Fruit fly (Drosophila melanogaster) whole organism, prepupa: ENCODE results near the gene Cp38.

Source experiments
- Blimp-1 ChIP-seq: fragments of 200-800 bp; sonication (Bioruptor generic); optimal IDR thresholded peaks from 3 replicates; lab custom pipeline; 2017; ENCODE audit warnings: missing biosample characterization, missing genetic modification characterization, mild to moderate bottlenecking, moderate library complexity, missing genetic modification reagents
- CG10631 ChIP-seq: fragments of 200-800 bp; sonication (Bioruptor generic); optimal IDR thresholded peaks from 2 replicates; lab custom pipeline; 2016; ENCODE audit warnings: missing biosample characterization, missing genetic modification characterization
- CG10669 ChIP-seq: fragments of 200-800 bp; sonication (Bioruptor generic); optimal IDR thresholded peaks from 3 replicates; lab custom pipeline; 2018; ENCODE audit warnings: missing biosample characterization, mild to moderate bottlenecking, missing genetic modification characterization, moderate library complexity
- CG11902 ChIP-seq: fragments of 200-800 bp; sonication (Bioruptor generic); optimal IDR thresholded peaks from 3 replicates; lab custom pipeline; 2016; ENCODE audit warnings: missing biosample characterization, missing genetic modification characterization
- CG15336 ChIP-seq: fragments of 200-800 bp; sonication (Bioruptor generic); IDR thresholded peaks from 2 replicates; pipeline ENCODE4 v1.3.6; 2022; ENCODE audit warnings: missing biosample characterization, missing genetic modification characterization
- CG16779 ChIP-seq: fragments of 200-800 bp; sonication (Bioruptor generic); optimal IDR thresholded peaks from 3 replicates; lab custom pipeline; 2017; ENCODE audit warnings: missing biosample characterization, mild to moderate bottlenecking, missing genetic modification characterization
- CG3032 ChIP-seq: fragments of 200-800 bp; optimal IDR thresholded peaks from 2 replicates; lab custom pipeline; 2019; ENCODE audit warnings: missing biosample characterization, mild to moderate bottlenecking, missing genetic modification characterization, moderate library complexity
- CG32006 ChIP-seq: fragments of 200-800 bp; sonication (Bioruptor generic); optimal IDR thresholded peaks from 3 replicates; lab custom pipeline; 2017; ENCODE audit warnings: missing biosample characterization, mild to moderate bottlenecking, missing genetic modification characterization
- CG34406 ChIP-seq: fragments of 200-800 bp; sonication (Bioruptor generic); optimal IDR thresholded peaks from 3 replicates; lab custom pipeline; 2016; ENCODE audit warnings: missing biosample characterization, missing genetic modification characterization
- CG3919 ChIP-seq: fragments of 200-800 bp; sonication (Bioruptor generic); optimal IDR thresholded peaks from 3 replicates; lab custom pipeline; 2016; ENCODE audit warnings: missing biosample characterization, missing genetic modification characterization
- CG4318 ChIP-seq: fragments of 200-800 bp; sonication (Bioruptor generic); optimal IDR thresholded peaks from 3 replicates; lab custom pipeline; 2017; ENCODE audit warnings: missing biosample characterization, mild to moderate bottlenecking, missing genetic modification characterization
- CG6163 ChIP-seq: fragments of 200-800 bp; sonication (Bioruptor generic); IDR thresholded peaks from 3 replicates; pipeline ENCODE4 v1.3.6; 2022; ENCODE audit warnings: missing biosample characterization, missing genetic modification characterization
- CG6276 ChIP-seq: fragments of 200-800 bp; sonication (Bioruptor generic); optimal IDR thresholded peaks from 2 replicates; lab custom pipeline; 2017; ENCODE audit warnings: missing biosample characterization, mild to moderate bottlenecking, missing genetic modification characterization
- CG6808 ChIP-seq: fragments of 200-800 bp; sonication (Bioruptor generic); optimal IDR thresholded peaks from 3 replicates; lab custom pipeline; 2017; ENCODE audit warnings: missing biosample characterization, missing genetic modification characterization, mild to moderate bottlenecking, moderate library complexity, missing genetic modification reagents
- CG6854 ChIP-seq: fragments of 200-800 bp; sonication (Bioruptor generic); optimal IDR thresholded peaks from 2 replicates; lab custom pipeline; 2017; ENCODE audit warnings: missing biosample characterization, mild to moderate bottlenecking, missing genetic modification characterization
- CG7368 ChIP-seq: fragments of 200-800 bp; sonication (Bioruptor generic); optimal IDR thresholded peaks from 3 replicates; lab custom pipeline; 2016; ENCODE audit warnings: missing biosample characterization, missing genetic modification characterization
- CG8119 ChIP-seq: fragments of 200-800 bp; sonication (Bioruptor generic); IDR thresholded peaks from 3 replicates; pipeline ENCODE4 v1.3.6; 2022; ENCODE audit warnings: missing biosample characterization, missing genetic modification characterization
- CG8319 ChIP-seq: fragments of 200-800 bp; sonication (Bioruptor generic); optimal IDR thresholded peaks from 3 replicates; lab custom pipeline; 2016; ENCODE audit warnings: missing biosample characterization, missing genetic modification characterization
- CG8632 ChIP-seq: fragments of 200-800 bp; sonication (Bioruptor generic); optimal IDR thresholded peaks from 3 replicates; lab custom pipeline; 2016; ENCODE audit warnings: missing biosample characterization, missing genetic modification characterization
- Eip75B ChIP-seq: fragments of 200-800 bp; sonication (Bioruptor generic); optimal IDR thresholded peaks from 3 replicates; lab custom pipeline; 2016; ENCODE audit warnings: missing biosample characterization, missing genetic modification characterization
- Eip78C ChIP-seq: fragments of 200-800 bp; sonication (Bioruptor generic); peaks from one replicate; lab custom pipeline; 2016; ENCODE audit warnings: missing biosample characterization, missing genetic modification characterization
- Eip93F ChIP-seq: fragments of 200-800 bp; sonication (Bioruptor generic); optimal IDR thresholded peaks from 2 replicates; lab custom pipeline; 2016; ENCODE audit warnings: missing biosample characterization, mild to moderate bottlenecking, missing genetic modification characterization
- Ets21C ChIP-seq: fragments of 200-800 bp; sonication (Bioruptor generic); optimal IDR thresholded peaks from 3 replicates; lab custom pipeline; 2016; ENCODE audit warnings: missing biosample characterization, missing genetic modification characterization
- Ets96B ChIP-seq: fragments of 200-800 bp; optimal IDR thresholded peaks from 2 replicates; lab custom pipeline; 2019; ENCODE audit warnings: missing biosample characterization, mild to moderate bottlenecking, missing genetic modification characterization, moderate library complexity
- Hr4 ChIP-seq: fragments of 200-800 bp; sonication (Bioruptor generic); optimal IDR thresholded peaks from 3 replicates; lab custom pipeline; 2016; ENCODE audit warnings: missing biosample characterization, missing genetic modification characterization
- Lpt ChIP-seq: fragments of 200-800 bp; sonication (Bioruptor generic); optimal IDR thresholded peaks from 3 replicates; lab custom pipeline; 2016; ENCODE audit warnings: missing biosample characterization, missing genetic modification characterization
- OdsH ChIP-seq: fragments of 200-800 bp; sonication (Bioruptor generic); optimal IDR thresholded peaks from 3 replicates; lab custom pipeline; 2016; ENCODE audit warnings: missing biosample characterization, missing genetic modification characterization
- Sox14 ChIP-seq: fragments of 200-800 bp; sonication (Bioruptor generic); optimal IDR thresholded peaks from 3 replicates; lab custom pipeline; 2016; ENCODE audit warnings: missing biosample characterization, missing genetic modification characterization
- Sox15 ChIP-seq: fragments of 200-800 bp; sonication (Bioruptor generic); optimal IDR thresholded peaks from 3 replicates; lab custom pipeline; 2016; ENCODE audit warnings: missing biosample characterization, missing genetic modification characterization
- dac ChIP-seq: fragments of 200-800 bp; sonication (Bioruptor generic); optimal IDR thresholded peaks from 2 replicates; lab custom pipeline; 2017; ENCODE audit warnings: missing biosample characterization, mild to moderate bottlenecking, missing genetic modification characterization
- dsx ChIP-seq: fragments of 200-800 bp; optimal IDR thresholded peaks from 3 replicates; lab custom pipeline; 2019; ENCODE audit warnings: missing biosample characterization, mild to moderate bottlenecking, missing genetic modification characterization, moderate library complexity; ENCODE audit not compliant: poor library complexity, severe bottlenecking
- eg ChIP-seq: fragments of 200-800 bp; sonication (Bioruptor generic); IDR thresholded peaks from 3 replicates; pipeline ENCODE4 v1.3.6; 2022; ENCODE audit warnings: missing biosample characterization, missing genetic modification characterization
- esn ChIP-seq: fragments of 200-800 bp; sonication (Bioruptor generic); optimal IDR thresholded peaks from 2 replicates; lab custom pipeline; 2016; ENCODE audit warnings: missing biosample characterization, mild to moderate bottlenecking, missing genetic modification characterization, moderate library complexity
- fd59A ChIP-seq: fragments of 200-800 bp; sonication (Bioruptor generic); optimal IDR thresholded peaks from 2 replicates; lab custom pipeline; 2017; ENCODE audit warnings: missing biosample characterization, mild to moderate bottlenecking, missing genetic modification characterization, missing genetic modification reagents
- fd85E ChIP-seq: fragments of 200-800 bp; sonication (Bioruptor generic); optimal IDR thresholded peaks from 3 replicates; lab custom pipeline; 2016; ENCODE audit warnings: missing biosample characterization, missing genetic modification characterization
- net ChIP-seq: fragments of 200-800 bp; sonication (Bioruptor generic); optimal IDR thresholded peaks from 3 replicates; lab custom pipeline; 2016; ENCODE audit warnings: missing biosample characterization, missing genetic modification characterization
- spab ChIP-seq: fragments of 200-800 bp; sonication (Bioruptor generic); optimal IDR thresholded peaks from 2 replicates; lab custom pipeline; 2017; ENCODE audit warnings: missing biosample characterization, mild to moderate bottlenecking, missing genetic modification characterization, missing genetic modification reagents
- ss ChIP-seq, 2 experiments: fragments of 200-800 bp; sonication (Bioruptor generic); optimal IDR thresholded peaks; 2 replicates in 1 of 2; 3 replicates in 1 of 2; lab custom pipeline; 2017 to 2018; ENCODE audit warnings: mild to moderate bottlenecking in 2 of 2, missing biosample characterization in 2 of 2, missing genetic modification characterization in 2 of 2, moderate library complexity in 1 of 2
- svp ChIP-seq: fragments of 200-800 bp; sonication (Bioruptor generic); peaks from one replicate; lab custom pipeline; 2016; ENCODE audit warnings: missing biosample characterization, missing genetic modification characterization
- topi ChIP-seq: fragments of 200-800 bp; sonication (Bioruptor generic); optimal IDR thresholded peaks from 3 replicates; lab custom pipeline; 2016; ENCODE audit warnings: missing biosample characterization, missing genetic modification characterization

Gene Cp38

DNA sequence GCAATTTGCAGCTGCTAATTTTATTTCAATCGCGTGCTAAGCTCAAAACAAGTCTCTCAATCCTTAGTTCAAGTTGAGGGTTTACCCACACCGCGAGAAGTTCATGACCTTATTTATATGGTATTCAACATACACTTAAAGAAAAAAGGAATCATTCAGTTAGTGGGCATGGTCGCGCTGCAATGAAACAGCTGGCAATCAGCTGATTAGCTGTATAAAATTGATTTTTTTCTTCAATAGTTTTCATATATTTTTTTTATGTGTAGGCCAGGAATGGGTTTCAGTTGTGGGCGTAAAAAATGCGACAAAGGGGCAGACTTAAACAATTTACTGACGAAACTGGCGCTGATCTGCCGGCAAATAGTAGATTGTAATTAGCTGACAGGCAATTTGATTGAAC, 17.5 kb downstream of the Cp38 start (continued):
- TF ChIP-seq Eip93F (GFP tag; lab: Kevin White, UChicago) (no peak), dac (GFP tag; lab: Kevin White, UChicago) (no peak), CG8632 (GFP tag; lab: Kevin White, UChicago) (no peak), CG3032 (tag; lab: Kevin White, UChicago) (no peak), eg (GFP tag; lab: Robert Waterston, UW) (0 out of 3 replicates have a peak, but pooled peaks have one; percentile 41), CG16779 (tag; lab: Kevin White, UChicago) (no peak), Sox14 (GFP tag; lab: Kevin White, UChicago) (peak; percentile 10), CG8319 (no peak), CG10631 (no peak), Blimp-1 (GFP tag; lab: Kevin White, UChicago) (no peak), dsx (GFP tag; lab: Kevin White, UChicago) (no peak), CG3919 (no peak), Hr4 (GFP tag; lab: Kevin White, UChicago) (peak; percentile 18), CG6163 (GFP tag; lab: Robert Waterston, UW) (peak; percentile 52; the same call in 2 of the 3 replicates), esn (GFP tag; lab: Kevin White, UChicago) (no peak), Eip78C (GFP tag; lab: Kevin White, UChicago) (peak; percentile 54), CG7368 (GFP tag; lab: Kevin White, UChicago) (no peak), fd85E (no peak), topi (GFP tag; lab: Kevin White, UChicago) (no peak), fd59A (no peak), CG6276 (GFP tag; lab: Kevin White, UChicago) (no peak), Eip75B (GFP tag; lab: Kevin White, UChicago) (no peak), Ets96B (no peak), CG32006 (GFP tag; lab: Kevin White, UChicago) (no peak), Lpt (no peak), Ets21C (GFP tag; lab: Kevin White, UChicago) (no peak), CG6808 (GFP tag; lab: Kevin White, UChicago) (no peak), CG11902 (GFP tag; lab: Kevin White, UChicago) (no peak), svp (no peak), CG34406 (no peak), net (GFP tag; lab: Kevin White, UChicago) (peak; percentile 14), CG6854 (GFP tag; lab: Kevin White, UChicago) (no peak), Sox15 (GFP tag; lab: Kevin White, UChicago) (peak; percentile 1)
- TF ChIP-seq, all 60 proteins: peak for 16

DNA sequence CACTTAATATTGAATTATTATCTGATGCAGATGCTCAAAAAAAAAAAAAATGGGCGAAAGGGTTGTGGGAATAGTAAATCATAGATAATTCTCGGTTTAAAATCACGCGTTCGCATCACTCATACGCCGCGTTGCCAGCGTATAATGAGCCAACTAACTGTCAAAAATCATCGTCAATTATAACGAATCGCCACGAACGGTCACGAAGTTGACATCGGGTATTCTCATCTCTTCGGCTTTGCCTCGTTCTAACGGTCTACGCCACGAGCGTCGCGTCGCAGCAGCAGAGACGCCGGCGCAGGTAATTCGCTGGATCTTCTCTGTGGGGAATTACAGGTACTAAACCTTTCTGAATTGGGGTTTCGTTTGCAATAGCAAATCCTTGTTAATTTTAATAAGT, 19.7 kb downstream of the Cp38 start:
- no peak for TF ChIP-seq CG15336
- no peak for TF ChIP-seq CG6854 (GFP tag; lab: Kevin White, UChicago)
- TF ChIP-seq dac (GFP tag; lab: Kevin White, UChicago), result no peak
- TF ChIP-seq CG7368 (GFP tag; lab: Kevin White, UChicago), result no peak
- TF ChIP-seq fd59A, result no peak
- no peak for TF ChIP-seq CG16779 (tag; lab: Kevin White, UChicago)
- TF ChIP-seq ss (GFP tag; optimal IDR thresholded peaks at IDR 0.05; lab: Kevin White, UChicago), result no peak
- TF ChIP-seq eg (GFP tag; lab: Robert Waterston, UW), result no peak
- no peak for TF ChIP-seq Ets21C (GFP tag; lab: Kevin White, UChicago)
- no peak for TF ChIP-seq OdsH (GFP tag; lab: Kevin White, UChicago)
- TF ChIP-seq svp, result no peak
- no peak for TF ChIP-seq net (GFP tag; lab: Kevin White, UChicago)
- no peak for TF ChIP-seq CG4318 (GFP tag; lab: Kevin White, UChicago)
- TF ChIP-seq Sox14 (GFP tag; lab: Kevin White, UChicago), result no peak
- no peak for TF ChIP-seq spab (GFP tag; lab: Kevin White, UChicago)
- TF ChIP-seq CG8119 (GFP tag; lab: Robert Waterston, UW), result no peak
- TF ChIP-seq CG3032 (tag; lab: Kevin White, UChicago), result no peak
- no peak for TF ChIP-seq CG10669 (GFP tag; lab: Kevin White, UChicago)
- TF ChIP-seq, all 60 proteins: peak for 0
